Fruit fly (Drosophila melanogaster) whole organism, embryonic: ENCODE data around the gene CG15011.

Experiments
- ATbp ChIP-seq: fragments of 200-800 bp; sonication (Bioruptor generic); optimal IDR thresholded peaks from 2 replicates; lab custom pipeline; 2017; ENCODE audit warnings: missing biosample characterization, mild to moderate bottlenecking, missing genetic modification characterization, missing genetic modification reagents
- Aef1 ChIP-seq: fragments of 200-800 bp; sonication (Bioruptor generic); IDR thresholded peaks from 3 replicates; pipeline ENCODE4 v1.3.6; 2022; ENCODE audit warnings: missing biosample characterization, missing genetic modification characterization
- BEAF-32 ChIP-seq: fragments of 200-800 bp; sonication (Bioruptor generic); optimal IDR thresholded peaks from 3 replicates; lab custom pipeline; 2017; ENCODE audit warnings: missing biosample characterization, missing genetic modification characterization, mild to moderate bottlenecking, moderate library complexity, missing genetic modification reagents
- Blimp-1 ChIP-seq: fragments of 200-800 bp; sonication (Bioruptor generic); optimal IDR thresholded peaks from 3 replicates; lab custom pipeline; 2018; ENCODE audit warnings: missing biosample characterization, missing genetic modification characterization, mild to moderate bottlenecking, moderate library complexity, missing genetic modification reagents
- CG10209 ChIP-seq: fragments of 200-800 bp; sonication (Bioruptor generic); optimal IDR thresholded peaks from 3 replicates; lab custom pipeline; 2017; ENCODE audit warnings: missing biosample characterization, mild to moderate bottlenecking, missing genetic modification characterization, missing genetic modification reagents
- CG10366 ChIP-seq: fragments of 200-800 bp; sonication (Bioruptor generic); IDR thresholded peaks from 2 replicates; pipeline ENCODE4 v1.3.6; 2022; ENCODE audit warnings: missing biosample characterization, missing genetic modification characterization
- CG10654 ChIP-seq: fragments of 200-800 bp; sonication (Bioruptor generic); optimal IDR thresholded peaks from 2 replicates; lab custom pipeline; 2016; ENCODE audit warnings: missing biosample characterization, missing genetic modification characterization
- CG11398 ChIP-seq: fragments of 200-800 bp; sonication (Bioruptor generic); optimal IDR thresholded peaks from 2 replicates; lab custom pipeline; 2016; ENCODE audit warnings: missing biosample characterization, missing genetic modification characterization
- CG12299 ChIP-seq: fragments of 200-800 bp; sonication (Bioruptor generic); optimal IDR thresholded peaks from 2 replicates; lab custom pipeline; 2018; ENCODE audit warnings: missing biosample characterization, mild to moderate bottlenecking, missing genetic modification characterization
- CG12942 ChIP-seq: fragments of 200-800 bp; sonication (Bioruptor generic); optimal IDR thresholded peaks from 3 replicates; lab custom pipeline; 2016; ENCODE audit warnings: missing biosample characterization, missing genetic modification characterization
- CG13123 ChIP-seq: fragments of 200-800 bp; sonication (Bioruptor generic); optimal IDR thresholded peaks from 2 replicates; lab custom pipeline; 2016; ENCODE audit warnings: missing biosample characterization, missing genetic modification characterization
- CG13624 ChIP-seq: fragments of 200-800 bp; sonication (Bioruptor generic); optimal IDR thresholded peaks from 2 replicates; lab custom pipeline; 2016; ENCODE audit warnings: missing biosample characterization, missing genetic modification characterization
- CG13894 ChIP-seq: fragments of 200-800 bp; sonication (Bioruptor generic); optimal IDR thresholded peaks from 3 replicates; lab custom pipeline; 2018; ENCODE audit warnings: missing biosample characterization, mild to moderate bottlenecking, missing genetic modification characterization, moderate library complexity
- CG15601 ChIP-seq: fragments of 200-800 bp; sonication (Bioruptor generic); optimal IDR thresholded peaks from 3 replicates; lab custom pipeline; 2019; ENCODE audit warnings: missing biosample characterization, mild to moderate bottlenecking, missing genetic modification characterization, moderate library complexity
- CG1647 ChIP-seq: fragments of 200-800 bp; sonication (Bioruptor generic); optimal IDR thresholded peaks from 3 replicates; lab custom pipeline; 2016; ENCODE audit warnings: missing biosample characterization, missing genetic modification characterization
- CG17912 ChIP-seq: fragments of 200-800 bp; sonication (Bioruptor generic); optimal IDR thresholded peaks from 2 replicates; lab custom pipeline; 2018; ENCODE audit warnings: missing biosample characterization, mild to moderate bottlenecking, missing genetic modification characterization
- CG18011 ChIP-seq: fragments of 200-800 bp; sonication (Bioruptor generic); optimal IDR thresholded peaks from 2 replicates; lab custom pipeline; 2017; ENCODE audit warnings: missing biosample characterization, missing genetic modification characterization, mild to moderate bottlenecking, moderate library complexity, missing genotype
- CG2116 ChIP-seq: fragments of 200-800 bp; sonication (Bioruptor generic); optimal IDR thresholded peaks from 3 replicates; lab custom pipeline; 2018; ENCODE audit warnings: missing biosample characterization, mild to moderate bottlenecking, missing genetic modification characterization
- CG34376 ChIP-seq: fragments of 200-800 bp; sonication (Bioruptor generic); optimal IDR thresholded peaks from 2 replicates; lab custom pipeline; 2018; ENCODE audit warnings: missing biosample characterization, mild to moderate bottlenecking, missing genetic modification characterization
- CG3995 ChIP-seq: fragments of 200-800 bp; sonication (Bioruptor generic); optimal IDR thresholded peaks from 3 replicates; lab custom pipeline; 2016; ENCODE audit warnings: missing biosample characterization, missing genetic modification characterization
- CG4707 ChIP-seq: fragments of 200-800 bp; sonication (Bioruptor generic); optimal IDR thresholded peaks from 2 replicates; lab custom pipeline; 2018; ENCODE audit warnings: missing biosample characterization, mild to moderate bottlenecking, missing genetic modification characterization, moderate library complexity
- CG5245 ChIP-seq: fragments of 200-800 bp; sonication (Bioruptor generic); optimal IDR thresholded peaks from 3 replicates; lab custom pipeline; 2016; ENCODE audit warnings: missing biosample characterization, missing genetic modification characterization
- CG8359 ChIP-seq: fragments of 200-800 bp; sonication (Bioruptor generic); optimal IDR thresholded peaks from 2 replicates; lab custom pipeline; 2017; ENCODE audit warnings: missing biosample characterization, mild to moderate bottlenecking, missing genetic modification characterization, borderline replicate concordance
- CG9797 ChIP-seq: fragments of 200-800 bp; sonication (Bioruptor generic); optimal IDR thresholded peaks from 3 replicates; lab custom pipeline; 2018; ENCODE audit warnings: missing biosample characterization, mild to moderate bottlenecking, missing genetic modification characterization
- E2f2 ChIP-seq: fragments of 200-800 bp; sonication (Bioruptor generic); IDR thresholded peaks from 2 replicates; pipeline ENCODE4 v1.3.6; 2022; ENCODE audit warnings: missing biosample characterization, missing genetic modification characterization
- Hr39 ChIP-seq: fragments of >200 bp; optimal IDR thresholded peaks from 2 replicates; lab custom pipeline; 2017
- MTF-1 ChIP-seq: fragments of 200-800 bp; sonication (Bioruptor generic); optimal IDR thresholded peaks from 2 replicates; lab custom pipeline; 2018; ENCODE audit warnings: missing biosample characterization, mild to moderate bottlenecking, missing genetic modification characterization, borderline replicate concordance
- Mrtf ChIP-seq: fragments of 200-800 bp; sonication (Bioruptor generic); IDR thresholded peaks from 3 replicates; pipeline ENCODE4 v1.3.6; 2022; ENCODE audit warnings: missing biosample characterization, missing genetic modification characterization
- NC2α ChIP-seq: fragments of 200-800 bp; sonication (Bioruptor generic); optimal IDR thresholded peaks from 2 replicates; lab custom pipeline; 2016; ENCODE audit warnings: missing biosample characterization, missing genetic modification characterization
- Six4 ChIP-seq: fragments of 200-800 bp; sonication (Bioruptor generic); optimal IDR thresholded peaks from 2 replicates; lab custom pipeline; 2016; ENCODE audit warnings: missing biosample characterization, missing genetic modification characterization
- Sox100B ChIP-seq: fragments of 200-800 bp; sonication (Bioruptor generic); optimal IDR thresholded peaks from 3 replicates; lab custom pipeline; 2018; ENCODE audit warnings: missing biosample characterization, mild to moderate bottlenecking, missing genetic modification characterization
- Taf1 ChIP-seq: fragments of 200-800 bp; sonication (Bioruptor generic); IDR thresholded peaks from 2 replicates; pipeline ENCODE4 v1.3.6; 2022; ENCODE audit warnings: missing biosample characterization, missing genetic modification characterization
- ac ChIP-seq: fragments of 200-800 bp; sonication (Bioruptor generic); optimal IDR thresholded peaks from 3 replicates; lab custom pipeline; 2017; ENCODE audit warnings: missing biosample characterization, mild to moderate bottlenecking, missing genetic modification characterization
- amos ChIP-seq: fragments of 200-800 bp; sonication (Bioruptor generic); IDR thresholded peaks from 2 replicates; pipeline ENCODE4 v1.3.6; 2022; ENCODE audit warnings: missing biosample characterization, missing genetic modification characterization; ENCODE audit not compliant: partially characterized antibody
- ash1 ChIP-seq: fragments of 200-800 bp; sonication (Bioruptor generic); optimal IDR thresholded peaks from 2 replicates; lab custom pipeline; 2018; ENCODE audit warnings: missing biosample characterization, mild to moderate bottlenecking, missing genetic modification characterization
- ato ChIP-seq: fragments of 200-800 bp; sonication (Bioruptor generic); IDR thresholded peaks from 2 replicates; pipeline ENCODE4 v1.3.6; 2022; ENCODE audit warnings: missing biosample characterization, missing genetic modification characterization; ENCODE audit not compliant: partially characterized antibody
- ci ChIP-seq: fragments of 200-800 bp; sonication (Bioruptor generic); IDR thresholded peaks from 3 replicates; pipeline ENCODE4 v1.3.6; 2022; ENCODE audit warnings: missing biosample characterization, missing genetic modification characterization
- dati ChIP-seq: fragments of 200-800 bp; sonication (Bioruptor generic); IDR thresholded peaks from 2 replicates; pipeline ENCODE4 v1.3.6; 2022; ENCODE audit warnings: missing biosample characterization, missing genetic modification characterization
- fd3F ChIP-seq: fragments of 200-800 bp; sonication (Bioruptor generic); optimal IDR thresholded peaks from 2 replicates; lab custom pipeline; 2018; ENCODE audit warnings: missing biosample characterization, mild to moderate bottlenecking, missing genetic modification characterization, moderate library complexity
- ftz-f1 ChIP-seq: fragments of 200-800 bp; sonication (Bioruptor generic); optimal IDR thresholded peaks from 2 replicates; lab custom pipeline; 2016; ENCODE audit warnings: missing biosample characterization, missing genetic modification characterization
- grau ChIP-seq: fragments of 200-800 bp; optimal IDR thresholded peaks from 3 replicates; lab custom pipeline; 2019; ENCODE audit warnings: missing biosample characterization, mild to moderate bottlenecking, missing genetic modification characterization, moderate library complexity
- ham ChIP-seq: fragments of 200-800 bp; sonication (Bioruptor generic); IDR thresholded peaks from 2 replicates; pipeline ENCODE4 v1.3.6; 2022; ENCODE audit warnings: missing biosample characterization, missing genetic modification characterization
- hb ChIP-seq: fragments of 200-800 bp; sonication (Bioruptor generic); IDR thresholded peaks from 3 replicates; pipeline ENCODE4 v1.3.6; 2022; ENCODE audit warnings: missing biosample characterization, missing genetic modification characterization; ENCODE audit not compliant: partially characterized antibody
- insv ChIP-seq, 2 experiments: fragments of 200-800 bp; sonication (Bioruptor generic); optimal IDR thresholded peaks; 3 replicates each; lab custom pipeline; 2016 to 2018; ENCODE audit warnings: missing biosample characterization in 2 of 2, missing genetic modification characterization in 2 of 2
- kay ChIP-seq: fragments of 200-800 bp; sonication (Bioruptor generic); optimal IDR thresholded peaks from 2 replicates; lab custom pipeline; 2016; ENCODE audit warnings: missing biosample characterization, missing genetic modification characterization
- pzg ChIP-seq: fragments of 200-800 bp; sonication (Bioruptor generic); optimal IDR thresholded peaks from 3 replicates; lab custom pipeline; 2018; ENCODE audit warnings: missing biosample characterization, mild to moderate bottlenecking, missing genetic modification characterization, moderate library complexity
- stc ChIP-seq: fragments of 200-800 bp; sonication (Bioruptor generic); IDR thresholded peaks from 2 replicates; pipeline ENCODE4 v1.3.6; 2022; ENCODE audit warnings: missing biosample characterization, missing genetic modification characterization
- tio ChIP-seq: fragments of 200-800 bp; sonication (Bioruptor generic); optimal IDR thresholded peaks from 2 replicates; lab custom pipeline; 2017; ENCODE audit warnings: missing biosample characterization, missing genetic modification characterization, inconsistent platforms
- usp ChIP-seq: fragments of >200 bp; optimal IDR thresholded peaks from 2 replicates; lab custom pipeline; 2017; ENCODE audit warnings: missing biosample characterization, missing genetic modification characterization
- yki ChIP-seq: fragments of >200 bp; optimal IDR thresholded peaks from 3 replicates; lab custom pipeline; 2018
- z ChIP-seq: fragments of 200-800 bp; sonication (Bioruptor generic); IDR thresholded peaks from 3 replicates; pipeline ENCODE4 v1.3.6; 2022; ENCODE audit warnings: missing biosample characterization, missing genetic modification characterization
- zfh1 ChIP-seq: fragments of 200-800 bp; sonication (Bioruptor generic); IDR thresholded peaks from 3 replicates; pipeline ENCODE4 v1.3.6; 2022; ENCODE audit warnings: missing biosample characterization, missing genetic modification characterization

The CG15011 gene

DNA sequence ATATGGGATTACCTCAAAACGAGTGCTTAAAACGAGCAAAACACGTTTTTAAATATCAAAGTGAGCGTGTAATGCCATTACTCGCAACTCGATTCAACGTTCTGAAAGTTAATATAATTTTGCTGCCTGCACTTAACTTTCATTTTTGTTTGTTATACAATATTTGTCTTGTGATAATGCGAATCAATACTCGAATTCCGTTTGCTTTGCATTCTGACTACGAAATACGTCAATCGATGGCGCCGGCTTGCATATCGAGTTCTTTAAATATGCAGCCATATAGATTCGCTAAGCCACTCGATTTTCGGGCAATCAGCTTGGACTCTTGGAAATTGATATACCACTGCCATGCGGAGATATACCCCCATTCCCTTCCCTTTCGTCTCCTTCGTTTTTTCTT is 38.3 kb downstream of the CG15011 start:
- TF ChIP-seq hb (GFP tag; lab: Robert Waterston, UW) (no peak), CG15601 (tag; lab: Kevin White, UChicago) (no peak), Sox100B (GFP tag; lab: Kevin White, UChicago) (peak; percentile 22), CG10209 (GFP tag; lab: Kevin White, UChicago) (no peak), z (no peak), CG10654 (no peak), Mrtf (GFP tag; lab: Robert Waterston, UW) (no peak), CG13624 (GFP tag; lab: Kevin White, UChicago) (no peak), Blimp-1 (GFP tag; lab: Kevin White, UChicago) (peak; percentile 2), CG10366 (GFP tag; lab: Robert Waterston, UW) (no peak), CG4707 (GFP tag; lab: Kevin White, UChicago) (peak; percentile 3), ci (GFP tag; lab: Robert Waterston, UW) (0 out of 3 replicates have a peak, but pooled peaks have one; percentile 46), NC2α (GFP tag; lab: Kevin White, UChicago) (no peak), CG3995 (GFP tag; lab: Kevin White, UChicago) (no peak), CG13123 (GFP tag; lab: Kevin White, UChicago) (no peak), Aef1 (no peak), yki (lab: Kevin White, UChicago) (no peak), E2f2 (GFP tag; lab: Robert Waterston, UW) (no peak), stc (GFP tag; lab: Robert Waterston, UW) (0 out of 2 replicates have a peak, but pooled peaks have one; percentile 16), CG13894 (no peak), ac (GFP tag; lab: Kevin White, UChicago) (no peak), Six4 (GFP tag; lab: Kevin White, UChicago) (no peak), BEAF-32 (no peak), CG5245 (GFP tag; lab: Kevin White, UChicago) (no peak), zfh1 (GFP tag; lab: Robert Waterston, UW) (no peak), CG1647 (GFP tag; lab: Kevin White, UChicago) (no peak), CG34376 (GFP tag; lab: Kevin White, UChicago) (no peak), amos (no peak), CG18011 (GFP tag; lab: Kevin White, UChicago) (no peak), ato (GFP tag; lab: Robert Waterston, UW) (no peak), Hr39 (lab: Kevin White, UChicago) (no peak), CG17912 (GFP tag; lab: Kevin White, UChicago) (no peak), MTF-1 (GFP tag; lab: Kevin White, UChicago) (peak; percentile 10), ham (GFP tag; lab: Robert Waterston, UW) (no peak), ash1 (GFP tag; lab: Kevin White, UChicago) (no peak), tio (no peak), CG11398 (GFP tag; lab: Kevin White, UChicago) (no peak), Taf1 (GFP tag; lab: Robert Waterston, UW) (no peak), CG8359 (GFP tag; lab: Kevin White, UChicago) (peak; percentile 26), fd3F (GFP tag; lab: Kevin White, UChicago) (no peak), kay (GFP tag; lab: Kevin White, UChicago) (no peak), CG9797 (GFP tag; lab: Kevin White, UChicago) (no peak), grau (tag; lab: Kevin White, UChicago) (no peak), insv (GFP tag; optimal IDR thresholded peaks at IDR 0.05; lab: Kevin White, UChicago) (no peak), ATbp (peak; percentile 46), CG2116 (no peak), dati (GFP tag; lab: Robert Waterston, UW) (no peak), CG12942 (GFP tag; lab: Kevin White, UChicago) (no peak), ftz-f1 (GFP tag; lab: Kevin White, UChicago) (no peak), CG12299 (tag; lab: Kevin White, UChicago) (no peak), pzg (no peak), usp (GFP tag; lab: Kevin White, UChicago) (no peak)
